Fruit fly (Drosophila melanogaster) whole organism, pupa: ENCODE data around the gene mad2.

ENCODE experiments used
- CG10348 ChIP-seq: fragments of 200-800 bp; sonication (Bioruptor generic); IDR thresholded peaks from 2 replicates; pipeline ENCODE4 v1.3.6; 2022; ENCODE audit warnings: missing biosample characterization, missing genetic modification characterization
- CG12605 ChIP-seq: fragments of 200-800 bp; sonication (Bioruptor generic); IDR thresholded peaks from 2 replicates; pipeline ENCODE4 v1.3.6; 2022; ENCODE audit warnings: missing biosample characterization, missing genetic modification characterization
- CG13204 ChIP-seq: fragments of 200-800 bp; sonication (Bioruptor generic); optimal IDR thresholded peaks from 2 replicates; lab custom pipeline; 2018; ENCODE audit warnings: missing biosample characterization, mild to moderate bottlenecking, missing genetic modification characterization, moderate library complexity
- CG14655 ChIP-seq: fragments of 200-800 bp; sonication (Bioruptor generic); optimal IDR thresholded peaks from 3 replicates; lab custom pipeline; 2017; ENCODE audit warnings: mild to moderate bottlenecking, missing biosample characterization, missing genetic modification reagents, missing genetic modification characterization
- CG15710 ChIP-seq: fragments of 200-800 bp; sonication (Bioruptor generic); optimal IDR thresholded peaks from 2 replicates; lab custom pipeline; 2018; ENCODE audit warnings: missing biosample characterization, mild to moderate bottlenecking, missing genetic modification characterization, moderate library complexity
- CG17806 ChIP-seq: fragments of 200-800 bp; sonication (Bioruptor generic); optimal IDR thresholded peaks from 2 replicates; lab custom pipeline; 2018; ENCODE audit warnings: missing biosample characterization, mild to moderate bottlenecking, missing genetic modification characterization, moderate library complexity
- CG32121 ChIP-seq: fragments of 200-800 bp; sonication (Bioruptor generic); IDR thresholded peaks from 2 replicates; pipeline ENCODE4 v1.3.6; 2022; ENCODE audit warnings: missing biosample characterization, missing genetic modification characterization
- CG34367 ChIP-seq: fragments of 200-800 bp; sonication (Bioruptor generic); optimal IDR thresholded peaks from 2 replicates; lab custom pipeline; 2018; ENCODE audit warnings: missing biosample characterization, mild to moderate bottlenecking, missing genetic modification characterization
- CG4496 ChIP-seq: fragments of 200-800 bp; sonication (Bioruptor generic); IDR thresholded peaks from 3 replicates; pipeline ENCODE4 v1.3.6; 2022; ENCODE audit warnings: missing biosample characterization, missing genetic modification characterization
- CG8159 ChIP-seq: fragments of 200-800 bp; sonication (Bioruptor generic); optimal IDR thresholded peaks from 3 replicates; lab custom pipeline; 2018; ENCODE audit warnings: missing biosample characterization, mild to moderate bottlenecking, missing genetic modification characterization, moderate library complexity
- CG8301 ChIP-seq: fragments of 200-800 bp; sonication (Bioruptor generic); optimal IDR thresholded peaks from 2 replicates; lab custom pipeline; 2018; ENCODE audit warnings: missing biosample characterization, mild to moderate bottlenecking, missing genetic modification characterization
- CG9948 ChIP-seq: fragments of 200-800 bp; sonication (Bioruptor generic); optimal IDR thresholded peaks from 2 replicates; lab custom pipeline; 2018; ENCODE audit warnings: missing biosample characterization, mild to moderate bottlenecking, missing genetic modification characterization, moderate library complexity
- D1 ChIP-seq: fragments of 200-800 bp; sonication (Bioruptor generic); optimal IDR thresholded peaks from 2 replicates; lab custom pipeline; 2018; ENCODE audit warnings: missing biosample characterization, mild to moderate bottlenecking, missing genetic modification characterization, moderate library complexity
- EcR ChIP-seq: fragments of 200-800 bp; sonication (Bioruptor generic); optimal IDR thresholded peaks from 3 replicates; lab custom pipeline; 2019; ENCODE audit warnings: missing biosample characterization, missing genetic modification characterization, mild to moderate bottlenecking, moderate library complexity, missing genetic modification reagents
- Ets98B ChIP-seq: fragments of 200-800 bp; sonication (Bioruptor generic); IDR thresholded peaks from 2 replicates; pipeline ENCODE4 v1.3.6; 2022; ENCODE audit warnings: missing biosample characterization, missing genetic modification characterization
- Pif1A ChIP-seq: fragments of 200-800 bp; sonication (Bioruptor generic); optimal IDR thresholded peaks from 3 replicates; lab custom pipeline; 2016; ENCODE audit warnings: missing biosample characterization, missing genetic modification characterization
- Pif1B ChIP-seq: fragments of 200-800 bp; sonication (Bioruptor generic); optimal IDR thresholded peaks from 3 replicates; lab custom pipeline; 2016; ENCODE audit warnings: missing biosample characterization, missing genetic modification characterization
- Snoo ChIP-seq: fragments of 200-800 bp; sonication (Bioruptor generic); optimal IDR thresholded peaks from 3 replicates; lab custom pipeline; 2017; ENCODE audit warnings: missing biosample characterization, mild to moderate bottlenecking, missing genetic modification characterization, inconsistent platforms
- fd96Ca ChIP-seq: fragments of 200-800 bp; sonication (Bioruptor generic); IDR thresholded peaks from 3 replicates; pipeline ENCODE4 v1.3.6; 2022; ENCODE audit warnings: missing biosample characterization, missing genetic modification characterization
- gl ChIP-seq: fragments of 200-800 bp; sonication (Bioruptor generic); optimal IDR thresholded peaks from 2 replicates; lab custom pipeline; 2018; ENCODE audit warnings: missing biosample characterization, mild to moderate bottlenecking, missing genetic modification characterization
- rn ChIP-seq: fragments of 200-800 bp; sonication (Bioruptor generic); IDR thresholded peaks from 2 replicates; pipeline ENCODE4 v1.3.6; 2022; ENCODE audit warnings: missing biosample characterization, missing genetic modification characterization

The mad2 gene

dm6 chr3L:5808540-5809200 is 4.2 kb downstream of the mad2 start:
- TF ChIP-seq EcR (GFP tag; lab: Kevin White, UChicago) (no peak), CG32121 (GFP tag; lab: Robert Waterston, UW) (peak; percentile 80), Snoo (tag; lab: Kevin White, UChicago) (no peak)

DNA sequence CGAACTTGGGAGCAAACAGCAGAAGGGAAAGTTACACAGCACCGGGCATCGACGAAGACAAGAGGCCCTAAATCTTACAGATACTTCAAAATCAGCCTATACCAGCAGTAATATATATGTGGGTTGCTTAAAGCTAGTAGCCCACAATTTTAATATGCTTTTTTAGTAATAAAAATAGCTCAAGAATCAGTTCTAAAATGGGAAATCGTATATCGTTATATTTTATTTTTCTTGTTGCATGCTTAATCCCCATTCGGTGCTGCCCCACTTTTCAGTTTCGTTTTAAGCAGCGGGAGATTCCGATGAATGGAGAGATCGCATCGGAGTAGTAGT is 4.8 kb downstream of the mad2 start:
- TF ChIP-seq CG32121 (GFP tag; lab: Robert Waterston, UW), result no peak; the same call in 1 of the 2 replicates
- 0 out of 2 replicates have a peak, but pooled peaks have one; percentile 31 for TF ChIP-seq CG10348 (GFP tag; lab: Robert Waterston, UW)
- TF ChIP-seq CG15710 (tag; lab: Kevin White, UChicago), result peak; percentile 86
- TF ChIP-seq Ets98B (GFP tag; lab: Robert Waterston, UW), result peak; percentile 62
- TF ChIP-seq Snoo (tag; lab: Kevin White, UChicago), result peak; percentile 55
- no peak for TF ChIP-seq rn (GFP tag; lab: Robert Waterston, UW)
- TF ChIP-seq CG17806 (tag; lab: Kevin White, UChicago), result peak; percentile 79
- peak; percentile 88 for TF ChIP-seq Pif1A (GFP tag; lab: Kevin White, UChicago)
- peak; percentile 87 for TF ChIP-seq CG8301
- TF ChIP-seq EcR (GFP tag; lab: Kevin White, UChicago), result peak; percentile 23
- peak; percentile 59 for TF ChIP-seq gl (tag; lab: Kevin White, UChicago)
- TF ChIP-seq Pif1B, result peak; percentile 78
- TF ChIP-seq CG34367 (tag; lab: Kevin White, UChicago), result peak; percentile 75
- peak; percentile 87 for TF ChIP-seq CG14655 (GFP tag; lab: Kevin White, UChicago)
- TF ChIP-seq CG13204 (GFP tag; lab: Kevin White, UChicago), result peak; percentile 62
- TF ChIP-seq fd96Ca (GFP tag; lab: Robert Waterston, UW), result peak; percentile 87
- TF ChIP-seq CG8159 (tag; lab: Kevin White, UChicago), result peak; percentile 89
- peak; percentile 50 for TF ChIP-seq D1 (tag; lab: Kevin White, UChicago)
- TF ChIP-seq CG12605 (GFP tag; lab: Robert Waterston, UW), result peak; percentile 11; the same call in 1 of the 2 replicates
- TF ChIP-seq CG4496 (GFP tag; lab: Robert Waterston, UW), result no peak; the same call in 1 of the 3 replicates
- peak; percentile 85 for TF ChIP-seq CG9948 (tag; lab: Kevin White, UChicago)
- TF ChIP-seq, all 21 proteins: peak for 18

DNA sequence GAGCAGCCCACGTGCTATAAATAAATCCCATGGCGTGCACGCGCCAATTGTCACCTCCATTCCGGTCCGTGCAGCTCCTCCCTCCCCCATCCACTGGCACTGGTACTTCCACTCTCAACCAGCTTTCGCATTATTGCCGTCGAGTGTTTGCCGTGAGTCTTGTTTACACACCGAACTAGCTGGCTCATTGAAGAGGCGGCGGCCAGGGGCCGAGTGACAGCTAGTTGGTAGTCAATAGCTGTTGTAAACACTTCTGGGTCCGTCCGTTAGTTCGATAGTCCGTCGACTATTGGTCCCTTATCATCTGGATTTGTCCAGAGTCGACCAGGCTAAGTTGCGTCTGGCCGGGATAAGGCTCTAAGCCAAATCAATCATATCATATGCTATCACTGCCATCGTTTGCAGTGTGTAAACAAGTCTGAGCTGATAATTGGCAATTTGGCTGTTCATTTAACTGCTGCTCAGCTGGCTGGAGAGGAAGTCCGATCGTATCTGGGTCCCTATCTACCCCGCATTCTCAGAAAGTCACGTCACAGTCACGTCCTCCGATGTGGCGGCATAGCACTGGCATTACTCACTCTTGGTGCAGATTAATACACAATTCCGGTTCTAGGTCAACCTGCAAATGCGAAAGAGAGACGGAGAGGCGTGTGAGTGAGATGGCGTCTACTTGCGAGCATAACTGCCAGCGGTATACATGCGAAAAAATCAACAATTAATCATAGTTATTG is 5.4 kb downstream of the mad2 start:
- TF ChIP-seq fd96Ca (GFP tag; lab: Robert Waterston, UW) (peak; percentile 65; the same call in 2 of the 3 replicates), CG10348 (GFP tag; lab: Robert Waterston, UW) (no peak), D1 (tag; lab: Kevin White, UChicago) (no peak), CG14655 (GFP tag; lab: Kevin White, UChicago) (peak; percentile 50), CG4496 (GFP tag; lab: Robert Waterston, UW) (peak; percentile 75; the same call in 2 of the 3 replicates), CG32121 (GFP tag; lab: Robert Waterston, UW) (peak; percentile 68; the same call in 1 of the 2 replicates), CG15710 (tag; lab: Kevin White, UChicago) (peak; percentile 4), rn (GFP tag; lab: Robert Waterston, UW) (no peak), Ets98B (GFP tag; lab: Robert Waterston, UW) (peak; percentile 35; the same call in 1 of the 2 replicates), Pif1B (peak; percentile 14), gl (tag; lab: Kevin White, UChicago) (peak; percentile 37), CG12605 (GFP tag; lab: Robert Waterston, UW) (no peak), Pif1A (GFP tag; lab: Kevin White, UChicago) (peak; percentile 13), CG8301 (peak; percentile 23), EcR (GFP tag; lab: Kevin White, UChicago) (peak; percentile 37)

DNA sequence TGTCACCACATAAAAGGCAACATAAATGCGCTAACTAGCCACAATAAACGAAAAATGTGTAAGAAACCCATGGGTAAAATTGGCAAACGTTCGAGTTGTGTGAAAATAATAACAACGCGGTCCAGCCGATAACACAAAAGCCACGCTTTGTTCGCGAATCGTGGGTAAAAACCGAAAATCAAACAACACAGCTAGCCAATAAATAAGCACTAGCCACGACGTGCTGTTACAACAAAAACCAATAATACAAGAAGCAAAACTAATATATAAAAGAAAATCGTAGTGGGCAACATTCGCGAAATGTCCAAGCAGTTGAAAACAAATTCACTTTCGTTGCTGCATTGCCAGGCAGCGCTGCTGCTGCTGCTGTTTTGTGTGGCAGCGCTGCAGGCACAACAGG is 10.2 kb downstream of the mad2 start, which contains the start of gene CG42272:
TSS of gene CG42272 (plus strand) at position 301 of the 400 bp plus-strand sequence.
- TF ChIP-seq gl (tag; lab: Kevin White, UChicago), result no peak
- no peak for TF ChIP-seq rn (GFP tag; lab: Robert Waterston, UW)
- no peak for TF ChIP-seq CG8159 (tag; lab: Kevin White, UChicago)
- TF ChIP-seq CG9948 (tag; lab: Kevin White, UChicago), result no peak
- TF ChIP-seq CG15710 (tag; lab: Kevin White, UChicago), result no peak
- TF ChIP-seq fd96Ca (GFP tag; lab: Robert Waterston, UW), result no peak
- no peak for TF ChIP-seq CG8301
- TF ChIP-seq Pif1A (GFP tag; lab: Kevin White, UChicago), result no peak
- TF ChIP-seq CG10348 (GFP tag; lab: Robert Waterston, UW), result no peak
- TF ChIP-seq CG14655 (GFP tag; lab: Kevin White, UChicago), result no peak
- TF ChIP-seq CG17806 (tag; lab: Kevin White, UChicago), result no peak
- TF ChIP-seq CG13204 (GFP tag; lab: Kevin White, UChicago), result no peak
- TF ChIP-seq CG4496 (GFP tag; lab: Robert Waterston, UW), result no peak

- TF ChIP-seq CG32121 (GFP tag; lab: Robert Waterston, UW) (0 out of 2 replicates have a peak, but pooled peaks have one; percentile 17), CG12605 (GFP tag; lab: Robert Waterston, UW) (peak; percentile 32; the same call in 1 of the 2 replicates), gl (tag; lab: Kevin White, UChicago) (peak; percentile 15), EcR (GFP tag; lab: Kevin White, UChicago) (peak; percentile 89), rn (GFP tag; lab: Robert Waterston, UW) (no peak), CG10348 (GFP tag; lab: Robert Waterston, UW) (0 out of 2 replicates have a peak, but pooled peaks have one; percentile 20), Ets98B (GFP tag; lab: Robert Waterston, UW) (peak; percentile 46; the same call in 1 of the 2 replicates), CG4496 (GFP tag; lab: Robert Waterston, UW) (peak; percentile 84), CG8301 (no peak)
Measured at dm6 chr3L:5802063-5802531, 10.8 kb downstream of the mad2 start.
